Worm (Caenorhabditis elegans) whole organism, mixed stage, embryonic: Measurements from ENCODE around the gene ZK856.18.

Experiments used
- M03D4.4 ChIP-seq: sonication (generic microtip); optimal IDR thresholded peaks from 2 replicates; lab custom pipeline; 2017; ENCODE audit warnings: mild to moderate bottlenecking, missing genetic modification characterization, missing compliant biosample characterization
- bed-3 ChIP-seq: fragments of 200-800 bp; sonication (Bioruptor generic); optimal IDR thresholded peaks from 3 replicates; lab custom pipeline; 2018; ENCODE audit warnings: mild to moderate bottlenecking, missing genetic modification characterization, moderate library complexity, missing compliant biosample characterization
- ceh-39 ChIP-seq: fragments of 150-350 bp; optimal IDR thresholded peaks from 2 replicates; lab custom pipeline; 2014; ENCODE audit warnings: missing biosample characterization, missing genetic modification characterization
- ceh-83 ChIP-seq: fragments of 200-800 bp; sonication (Bioruptor generic); optimal IDR thresholded peaks from 2 replicates; lab custom pipeline; 2018; ENCODE audit warnings: mild to moderate bottlenecking, missing genetic modification characterization, missing compliant biosample characterization
- cnd-1 ChIP-seq: fragments of 200-800 bp; sonication (Bioruptor generic); optimal IDR thresholded peaks from 2 replicates; lab custom pipeline; 2018; ENCODE audit warnings: mild to moderate bottlenecking, missing genetic modification characterization, missing compliant biosample characterization
- drap-1 ChIP-seq: fragments of 200-800 bp; sonication (Bioruptor generic); optimal IDR thresholded peaks from 3 replicates; lab custom pipeline; 2018; ENCODE audit warnings: mild to moderate bottlenecking, missing genetic modification characterization, missing compliant biosample characterization
- elt-1 ChIP-seq: sonication (generic microtip); optimal IDR thresholded peaks from 2 replicates; lab custom pipeline; 2017; ENCODE audit warnings: missing genetic modification characterization, mild to moderate bottlenecking, missing compliant biosample characterization, antibody characterized with exemption, moderate library complexity, borderline replicate concordance; ENCODE audit not compliant: insufficient read depth
- elt-3 ChIP-seq: fragments of 150-350 bp; optimal IDR thresholded peaks from 2 replicates; lab custom pipeline; 2014; ENCODE audit warnings: missing biosample characterization, missing genetic modification characterization
- flh-1 ChIP-seq: fragments of 200-800 bp; sonication (Bioruptor generic); optimal IDR thresholded peaks from 2 replicates; lab custom pipeline; 2018; ENCODE audit warnings: mild to moderate bottlenecking, missing genetic modification characterization, moderate library complexity, missing compliant biosample characterization
- ham-2 ChIP-seq: fragments of 200-800 bp; sonication (Bioruptor generic); optimal IDR thresholded peaks from 2 replicates; lab custom pipeline; 2018; ENCODE audit warnings: mild to moderate bottlenecking, missing genetic modification characterization, missing compliant biosample characterization
- hlh-1 ChIP-seq: fragments of 150-350 bp; optimal IDR thresholded peaks from 2 replicates; lab custom pipeline; 2014; ENCODE audit warnings: missing biosample characterization, missing genetic modification reagents, missing genetic modification characterization
- lin-13 ChIP-seq: fragments of 150-350 bp; optimal IDR thresholded peaks from 2 replicates; lab custom pipeline; 2014; ENCODE audit warnings: missing biosample characterization, missing genetic modification characterization
- lin-32 ChIP-seq: fragments of 200-800 bp; sonication (Bioruptor generic); optimal IDR thresholded peaks from 2 replicates; lab custom pipeline; 2018; ENCODE audit warnings: mild to moderate bottlenecking, missing genetic modification characterization, missing compliant biosample characterization
- lsy-2 ChIP-seq: fragments of 150-350 bp; optimal IDR thresholded peaks from 2 replicates; lab custom pipeline; 2014; ENCODE audit warnings: missing biosample characterization, missing genetic modification characterization
- mab-5 ChIP-seq: fragments of 150-350 bp; optimal IDR thresholded peaks from 2 replicates; lab custom pipeline; 2014; ENCODE audit warnings: missing biosample characterization, missing genetic modification characterization
- mep-1 ChIP-seq: fragments of 150-350 bp; optimal IDR thresholded peaks from 2 replicates; lab custom pipeline; 2017; ENCODE audit warnings: missing biosample characterization, missing genetic modification reagents, missing genetic modification characterization, inconsistent platforms
- mls-2 ChIP-seq: sonication (generic microtip); optimal IDR thresholded peaks from 2 replicates; lab custom pipeline; 2016; ENCODE audit warnings: mild to moderate bottlenecking, missing genetic modification characterization, moderate library complexity, missing compliant biosample characterization
- nhr-12 ChIP-seq: fragments of 150-350 bp; optimal IDR thresholded peaks from 2 replicates; lab custom pipeline; 2014; ENCODE audit warnings: missing biosample characterization, missing genetic modification characterization
- nhr-2 ChIP-seq: fragments of 150-350 bp; optimal IDR thresholded peaks from 2 replicates; lab custom pipeline; 2014; ENCODE audit warnings: missing biosample characterization, missing genetic modification characterization
- nhr-237 ChIP-seq: fragments of 150-350 bp; optimal IDR thresholded peaks from 2 replicates; lab custom pipeline; 2014; ENCODE audit warnings: missing biosample characterization, missing genetic modification characterization
- nhr-28 ChIP-seq: fragments of 150-350 bp; optimal IDR thresholded peaks from 2 replicates; lab custom pipeline; 2014; ENCODE audit warnings: missing biosample characterization, missing genetic modification characterization
- nhr-76 ChIP-seq: sonication (generic microtip); optimal IDR thresholded peaks from 2 replicates; lab custom pipeline; 2017; ENCODE audit warnings: missing biosample characterization, missing genetic modification characterization
- pha-4 ChIP-seq: fragments of 150-350 bp; optimal IDR thresholded peaks from 2 replicates; lab custom pipeline; 2018; ENCODE audit warnings: missing biosample characterization, missing genetic modification reagents, missing genetic modification characterization
- snpc-4 ChIP-seq: fragments of 150-350 bp; optimal IDR thresholded peaks from 2 replicates; lab custom pipeline; 2014; ENCODE audit warnings: missing biosample characterization, missing genetic modification characterization
- sptf-1 ChIP-seq: sonication (generic microtip); optimal IDR thresholded peaks from 2 replicates; lab custom pipeline; 2017; ENCODE audit warnings: mild to moderate bottlenecking, missing genetic modification characterization, moderate library complexity, missing compliant biosample characterization
- tbx-8 ChIP-seq: fragments of 200-800 bp; sonication (Bioruptor generic); optimal IDR thresholded peaks from 2 replicates; lab custom pipeline; 2018; ENCODE audit warnings: mild to moderate bottlenecking, missing genetic modification characterization, moderate library complexity, missing compliant biosample characterization
- unc-39 ChIP-seq: fragments of 150-350 bp; optimal IDR thresholded peaks from 2 replicates; lab custom pipeline; 2014; ENCODE audit warnings: missing biosample characterization, missing genetic modification characterization
- unc-62 ChIP-seq: fragments of 150-350 bp; optimal IDR thresholded peaks from 2 replicates; lab custom pipeline; 2014; ENCODE audit warnings: missing biosample characterization, missing genetic modification reagents, missing genetic modification characterization
- zip-8 ChIP-seq: fragments of 150-350 bp; optimal IDR thresholded peaks from 2 replicates; lab custom pipeline; 2014; ENCODE audit warnings: missing biosample characterization, missing genetic modification characterization
- ztf-11 ChIP-seq: fragments of 150-350 bp; optimal IDR thresholded peaks from 2 replicates; lab custom pipeline; 2014; ENCODE audit warnings: missing biosample characterization, missing genetic modification characterization

ZK856.18 gene

DNA sequence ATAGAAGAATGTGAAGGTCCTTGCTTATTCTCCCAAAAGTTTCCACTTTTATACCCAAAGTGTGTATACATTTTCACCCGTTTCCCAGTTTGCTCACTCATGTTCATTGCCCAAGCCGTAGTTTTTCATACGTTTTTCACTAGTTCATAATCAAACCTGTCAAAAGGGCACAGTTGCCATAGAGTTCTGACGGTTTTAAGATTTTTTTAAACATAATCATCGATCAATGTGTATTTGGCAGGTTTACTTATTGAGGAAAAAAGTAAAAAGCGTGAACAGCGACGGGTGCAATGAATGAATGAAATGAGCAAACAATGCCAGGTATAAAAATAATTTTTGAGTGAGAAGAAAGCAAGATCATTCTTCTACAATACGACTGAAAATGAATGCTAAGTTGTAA is 35.5 kb upstream of the ZK856.18 start, which contains the start of the genes fipr-5 and fipr-9:
fipr-5 (minus strand) TSS at position 101 of the 400 bp plus-strand sequence.
fipr-9 (plus strand) TSS at position 346 of the 400 bp plus-strand sequence.
- TF ChIP-seq tbx-8 (GFP tag; lab: Kevin White, UChicago) (no peak), unc-39 (tag; lab: Kevin White, UChicago) (no peak), nhr-237 (tag; lab: Kevin White, UChicago) (no peak), snpc-4 (no peak), M03D4.4 (tag; lab: Kevin White, UChicago) (no peak), drap-1 (GFP tag; lab: Kevin White, UChicago) (no peak), nhr-2 (tag; lab: Kevin White, UChicago) (no peak), ceh-83 (GFP tag; lab: Kevin White, UChicago) (no peak), mab-5 (no peak), unc-62 (GFP tag; lab: Kevin White, UChicago) (no peak), nhr-76 (tag; lab: Kevin White, UChicago) (no peak), nhr-28 (tag; lab: Kevin White, UChicago) (no peak)

DNA sequence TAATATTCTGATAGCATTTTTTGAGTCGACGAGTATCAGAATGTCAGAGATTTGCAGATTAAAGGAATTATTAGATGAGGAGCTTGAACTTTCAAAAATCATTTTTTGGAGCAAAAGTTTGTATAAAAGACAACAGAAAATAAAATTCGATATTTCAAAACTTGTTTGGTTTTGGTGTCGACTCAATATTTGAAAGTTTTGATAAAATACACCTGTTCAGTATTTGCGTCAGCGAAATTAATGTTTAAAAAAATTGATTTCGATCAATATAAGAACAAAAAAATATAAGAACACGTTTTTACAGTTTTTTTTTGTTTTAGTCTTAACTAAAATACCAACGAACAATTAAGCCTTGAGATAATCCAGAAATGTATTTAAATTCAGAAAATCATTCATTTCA is 34.8 kb upstream of the ZK856.18 start, which contains the start of gene C12D8.13:
C12D8.13 (minus strand) TSS at position 101 of the 400 bp plus-strand sequence.
- TF ChIP-seq elt-1 (no peak), ham-2 (no peak), pha-4 (tag; lab: Kevin White, UChicago) (no peak), ztf-11 (tag; lab: Kevin White, UChicago) (no peak), mep-1 (tag; lab: Kevin White, UChicago) (no peak), mls-2 (tag; lab: Kevin White, UChicago) (no peak), mab-5 (no peak), lin-32 (GFP tag; lab: Kevin White, UChicago) (no peak), bed-3 (GFP tag; lab: Kevin White, UChicago) (no peak), nhr-12 (no peak), ceh-39 (tag; lab: Kevin White, UChicago) (no peak), nhr-76 (tag; lab: Kevin White, UChicago) (no peak), lin-13 (no peak), hlh-1 (tag; lab: Kevin White, UChicago) (no peak)

DNA sequence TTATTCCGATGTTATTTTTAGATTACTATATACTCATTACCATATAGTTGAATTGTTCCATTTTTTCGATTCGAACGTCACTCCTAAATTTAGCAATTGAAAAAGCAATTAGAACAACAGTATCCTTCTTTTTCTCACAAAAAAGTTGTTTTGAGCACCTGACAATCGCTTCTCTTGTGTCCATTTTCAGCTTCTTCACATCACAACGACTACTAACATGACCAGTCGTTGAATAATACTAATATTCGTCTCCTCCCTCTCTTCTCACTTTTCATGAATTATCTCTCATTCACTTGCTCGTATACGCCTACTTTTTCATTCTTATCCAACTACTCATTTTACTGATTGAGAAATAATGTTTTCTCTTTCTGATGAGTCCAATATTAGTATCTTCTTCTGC is 30.9 kb upstream of the ZK856.18 start, which contains the start of gene ZK856.14:
ZK856.14 (plus strand) TSS at position 301 of the 400 bp plus-strand sequence.
- TF ChIP-seq sptf-1 (tag; lab: Kevin White, UChicago) (no peak), mab-5 (no peak), unc-62 (GFP tag; lab: Kevin White, UChicago) (no peak), drap-1 (GFP tag; lab: Kevin White, UChicago) (no peak), lsy-2 (tag; lab: Kevin White, UChicago) (no peak)

DNA sequence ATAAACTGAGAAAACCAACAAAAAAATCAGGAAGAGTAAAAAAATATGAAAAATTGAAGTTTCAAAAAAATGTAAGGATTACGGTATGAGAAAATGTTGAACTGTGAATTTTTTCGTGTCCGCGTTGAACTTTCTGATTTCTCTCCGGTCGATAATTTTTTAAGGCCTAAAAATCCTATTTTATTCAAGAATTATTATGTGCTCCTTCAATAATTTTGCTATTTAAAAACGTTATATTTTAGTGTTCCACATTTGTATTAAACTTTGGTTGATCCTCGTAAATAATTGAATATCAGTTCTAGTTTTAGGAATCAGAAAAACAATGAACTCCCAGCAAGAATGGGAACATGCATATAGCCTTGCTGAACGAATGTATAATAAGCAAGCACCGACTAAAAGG is 26.8 kb upstream of the ZK856.18 start, which contains the start of gene hpo-40:
hpo-40 (plus strand) TSS at position 301 of the 400 bp plus-strand sequence.
- TF ChIP-seq elt-3 (tag; lab: Kevin White, UChicago) (no peak), zip-8 (tag; lab: Kevin White, UChicago) (no peak), bed-3 (GFP tag; lab: Kevin White, UChicago) (no peak), unc-62 (GFP tag; lab: Kevin White, UChicago) (no peak), ceh-83 (GFP tag; lab: Kevin White, UChicago) (no peak), ztf-11 (tag; lab: Kevin White, UChicago) (no peak), lsy-2 (tag; lab: Kevin White, UChicago) (no peak), cnd-1 (no peak), ham-2 (no peak), flh-1 (GFP tag; lab: Kevin White, UChicago) (no peak), lin-32 (GFP tag; lab: Kevin White, UChicago) (no peak)

DNA sequence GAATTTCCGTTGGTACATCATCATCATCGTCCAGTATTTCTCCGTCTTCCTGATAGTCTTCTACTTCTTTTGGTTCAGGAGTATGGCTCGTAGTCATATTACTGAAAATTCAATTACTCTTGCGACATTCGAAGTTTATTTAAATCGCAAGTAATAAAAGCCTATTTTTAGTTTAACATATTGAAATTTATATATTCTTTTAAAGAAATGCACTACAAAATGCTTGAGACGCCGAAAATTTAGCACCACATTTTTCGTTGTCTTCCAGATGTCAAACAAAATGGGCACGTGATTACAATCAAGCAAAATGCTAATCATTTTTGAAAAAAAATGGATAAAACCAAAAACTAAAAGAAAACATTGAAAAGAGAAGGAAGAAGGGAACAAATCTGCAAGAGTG is 26.2 kb upstream of the ZK856.18 start, which contains the start of gene zhit-3:
zhit-3 (minus strand) TSS at position 101 of the 400 bp plus-strand sequence.
- TF ChIP-seq nhr-12 (no peak), elt-3 (tag; lab: Kevin White, UChicago) (no peak), lsy-2 (tag; lab: Kevin White, UChicago) (no peak), zip-8 (tag; lab: Kevin White, UChicago) (no peak), ztf-11 (tag; lab: Kevin White, UChicago) (no peak), nhr-2 (tag; lab: Kevin White, UChicago) (no peak), pha-4 (tag; lab: Kevin White, UChicago) (no peak), drap-1 (GFP tag; lab: Kevin White, UChicago) (no peak), flh-1 (GFP tag; lab: Kevin White, UChicago) (no peak), nhr-76 (tag; lab: Kevin White, UChicago) (no peak), ceh-83 (GFP tag; lab: Kevin White, UChicago) (no peak)
- TF ChIP-seq, all 35 proteins: peak for 0
